Fruit fly (Drosophila melanogaster): Measurements from ENCODE around the gene CG33764.

DNA sequence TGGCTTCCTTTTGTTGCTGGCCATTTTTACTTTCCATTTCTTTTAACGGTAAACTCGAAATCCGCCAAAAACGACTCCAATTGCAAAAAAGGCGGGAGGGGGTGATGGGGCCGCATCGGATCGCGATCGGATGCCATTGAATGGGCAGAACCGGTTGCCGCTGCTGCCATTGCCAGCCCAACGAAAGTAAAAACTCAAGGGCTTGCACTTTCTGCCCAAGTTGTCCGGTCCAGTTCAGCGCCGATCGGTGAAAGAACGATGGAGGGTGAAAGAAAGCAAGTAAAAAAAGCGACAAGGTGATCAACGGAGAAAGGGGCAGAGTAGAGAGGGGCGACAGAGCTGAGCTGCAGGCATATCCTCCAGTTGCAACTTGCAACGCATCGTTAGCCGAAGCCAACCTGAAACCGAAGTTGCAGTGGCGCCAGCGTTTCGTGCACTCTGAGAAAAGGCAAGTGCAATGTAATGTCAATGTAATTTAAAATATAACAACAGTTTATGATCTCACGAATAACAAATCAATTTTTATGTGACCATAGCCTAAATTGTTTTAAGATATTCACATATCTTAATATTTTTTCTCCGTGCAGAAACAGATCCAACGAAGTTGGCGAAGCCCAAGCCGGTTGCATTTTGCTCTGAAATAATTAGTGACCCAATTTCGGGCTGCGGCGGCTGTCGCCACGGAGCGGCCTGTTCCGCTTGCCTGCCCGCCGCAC lies 37.1 kb upstream of the CG33764 start:
- no peak for TF ChIP-seq Sin3A (optimal IDR thresholded peaks at IDR 0.05)
- no peak for TF ChIP-seq Myc (optimal IDR thresholded peaks at IDR 0.05)
- TF ChIP-seq h (optimal IDR thresholded peaks at IDR 0.05): no peak
- no peak for TF ChIP-seq psq (optimal IDR thresholded peaks at IDR 0.05)
- TF ChIP-seq insv (optimal IDR thresholded peaks at IDR 0.05): no peak

Measured in Kc167 (cell line).